Fruit fly (Drosophila melanogaster): ENCODE measurements around the gene CG5391.

CG5391 gene

DNA sequence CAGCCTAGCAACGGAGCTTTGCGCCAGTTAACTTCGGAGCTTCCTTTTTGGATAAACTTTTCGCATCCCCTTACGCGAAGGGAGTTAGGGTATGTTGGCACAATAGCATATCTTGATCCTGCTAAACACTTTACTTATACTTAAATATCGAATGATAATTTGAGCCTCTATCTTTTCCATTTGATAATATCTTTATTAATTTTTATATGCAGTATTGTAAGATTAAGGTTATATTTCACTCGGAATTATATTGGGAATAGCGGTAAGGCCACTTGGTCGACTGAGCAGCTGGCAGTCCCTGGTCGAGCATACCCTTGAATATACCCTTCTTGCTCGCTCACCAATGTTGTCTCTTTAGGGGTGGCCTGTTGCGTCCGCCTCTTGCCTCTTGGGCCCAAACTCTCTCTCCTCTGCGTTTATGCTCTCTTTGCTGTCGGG is 34.8 kb upstream of the CG5391 start (continued):
- TF ChIP-seq CG9609 (GFP tag; optimal IDR thresholded peaks at IDR 0.05) (no peak), E2f1 (GFP tag; IDR thresholded peaks at IDR 0.05) (peak; percentile 60), klu (GFP tag; IDR thresholded peaks at IDR 0.05) (no peak; the same call in 1 of the 2 replicates), Myb (GFP tag; optimal IDR thresholded peaks at IDR 0.05) (no peak), Dbx (GFP tag; IDR thresholded peaks at IDR 0.05) (peak; percentile 82), corto (GFP tag; optimal IDR thresholded peaks at IDR 0.05) (peak; percentile 69), cad (GFP tag; optimal IDR thresholded peaks at IDR 0.05) (no peak), CG7839 (tag; optimal IDR thresholded peaks at IDR 0.05) (peak; percentile 80), CG1792 (GFP tag; optimal IDR thresholded peaks at IDR 0.05) (no peak), disco-r (GFP tag; optimal IDR thresholded peaks at IDR 0.05) (no peak), Xrp1 (GFP tag; IDR thresholded peaks at IDR 0.05) (no peak; the same call in 1 of the 2 replicates), HLH3B (GFP tag; IDR thresholded peaks at IDR 0.05) (peak; percentile 83), CG9817 (tag; optimal IDR thresholded peaks at IDR 0.05) (peak; percentile 60), Doc3 (GFP tag; IDR thresholded peaks at IDR 0.05; ENCODE audit: partially characterized antibody) (no peak), CG8388 (GFP tag; optimal IDR thresholded peaks at IDR 0.05) (no peak), cwo (GFP tag; optimal IDR thresholded peaks at IDR 0.05) (peak; percentile 55), CG12769 (tag; optimal IDR thresholded peaks at IDR 0.05) (no peak), ci (GFP tag; IDR thresholded peaks at IDR 0.05) (peak; percentile 84), CG3407 (GFP tag; optimal IDR thresholded peaks at IDR 0.05) (peak; percentile 39), CG8944 (GFP tag; optimal IDR thresholded peaks at IDR 0.05) (no peak), dpn (GFP tag; optimal IDR thresholded peaks at IDR 0.05) (peak; percentile 47 to 78), CG10321 (GFP tag; IDR thresholded peaks at IDR 0.05) (peak; percentile 7; the same call in 1 of the 2 replicates), CG4328 (GFP tag; optimal IDR thresholded peaks at IDR 0.05) (peak; percentile 46), CG15696 (tag; optimal IDR thresholded peaks at IDR 0.05) (peak; percentile 29), sqz (GFP tag; optimal IDR thresholded peaks at IDR 0.05) (no peak), ssp (GFP tag; IDR thresholded peaks at IDR 0.05) (no peak), CG11723 (GFP tag; optimal IDR thresholded peaks at IDR 0.05) (no peak), dan (GFP tag; IDR thresholded peaks at IDR 0.05) (no peak), z (GFP tag; IDR thresholded peaks at IDR 0.05) (no peak), zfh1 (GFP tag; IDR thresholded peaks at IDR 0.05) (peak; percentile 65; the same call in 2 of the 3 replicates), CG31441 (GFP tag; IDR thresholded peaks at IDR 0.05) (no peak; the same call in 1 of the 2 replicates), CG13296 (GFP tag; optimal IDR thresholded peaks at IDR 0.05) (peak; percentile 59), Mrtf (GFP tag; IDR thresholded peaks at IDR 0.05) (peak; percentile 55; the same call in 2 of the 3 replicates), wek (GFP tag; optimal IDR thresholded peaks at IDR 0.05) (no peak), CG11695 (GFP tag; IDR thresholded peaks at IDR 0.05) (peak; percentile 61; the same call in 2 of the 3 replicates), fd96Cb (tag; optimal IDR thresholded peaks at IDR 0.05) (peak; percentile 41), nmo (GFP tag; optimal IDR thresholded peaks at IDR 0.05) (peak; percentile 64), CG18262 (tag; optimal IDR thresholded peaks at IDR 0.05) (peak; percentile 57), Dfd (GFP tag; optimal IDR thresholded peaks at IDR 0.05) (no peak), tap (tag; optimal IDR thresholded peaks at IDR 0.05) (no peak), Dad (GFP tag; optimal IDR thresholded peaks at IDR 0.05) (no peak), GATAe (GFP tag; conservative IDR thresholded peaks at IDR 0.05) (peak; percentile 13; the same call in 1 of the 2 replicates), CG1233 (GFP tag; optimal IDR thresholded peaks at IDR 0.05) (no peak), Dip2 (GFP tag; IDR thresholded peaks at IDR 0.05) (no peak), sim (GFP tag; IDR thresholded peaks at IDR 0.05) (no peak), ken (GFP tag; IDR thresholded peaks at IDR 0.05) (peak; percentile 76), Gug (GFP tag; IDR thresholded peaks at IDR 0.05) (peak; percentile 80), CG12942 (GFP tag; optimal IDR thresholded peaks at IDR 0.05) (peak; percentile 26), eyg (GFP tag; optimal IDR thresholded peaks at IDR 0.05) (peak; percentile 45), ap (GFP tag; IDR thresholded peaks at IDR 0.05) (peak; percentile 61; the same call in 1 of the 2 replicates), Opbp (GFP tag; IDR thresholded peaks at IDR 0.05; ENCODE audit: partially characterized antibody) (no peak), E2f2 (GFP tag; IDR thresholded peaks at IDR 0.05) (peak; percentile 54)

All from whole organism, embryonic.